Fruit fly (Drosophila melanogaster) whole organism, embryonic: ENCODE measurements around the gene mRpL14.

Experiments used
- Asciz ChIP-seq: fragments of 200-800 bp; sonication (Bioruptor generic); optimal IDR thresholded peaks from 2 replicates; lab custom pipeline; 2017; ENCODE audit warnings: missing biosample characterization, mild to moderate bottlenecking, missing genetic modification characterization, missing genetic modification reagents
- Atf6 ChIP-seq: fragments of 200-800 bp; sonication (Bioruptor generic); IDR thresholded peaks from 2 replicates; pipeline ENCODE4 v1.3.6; 2022; ENCODE audit warnings: missing biosample characterization, missing genetic modification characterization
- C15 ChIP-seq: fragments of 200-800 bp; sonication (Bioruptor generic); IDR thresholded peaks from 3 replicates; pipeline ENCODE4 v1.3.6; 2022; ENCODE audit warnings: missing biosample characterization, missing genetic modification characterization
- CG10209 ChIP-seq: fragments of 200-800 bp; sonication (Bioruptor generic); optimal IDR thresholded peaks from 3 replicates; lab custom pipeline; 2017; ENCODE audit warnings: missing biosample characterization, mild to moderate bottlenecking, missing genetic modification characterization, missing genetic modification reagents
- CG1024 ChIP-seq: fragments of 200-800 bp; sonication (Bioruptor generic); IDR thresholded peaks from 2 replicates; pipeline ENCODE4 v1.3.6; 2022; ENCODE audit warnings: missing biosample characterization, missing genetic modification characterization
- CG10366 ChIP-seq: fragments of 200-800 bp; sonication (Bioruptor generic); IDR thresholded peaks from 2 replicates; pipeline ENCODE4 v1.3.6; 2022; ENCODE audit warnings: missing biosample characterization, missing genetic modification characterization
- CG11560 ChIP-seq: fragments of 200-800 bp; sonication (Bioruptor generic); IDR thresholded peaks from 3 replicates; pipeline ENCODE4 v1.3.6; 2022; ENCODE audit warnings: missing biosample characterization, missing genetic modification characterization
- CG14441 ChIP-seq: fragments of 200-800 bp; sonication (Bioruptor generic); IDR thresholded peaks from 2 replicates; pipeline ENCODE4 v1.3.6; 2022; ENCODE audit warnings: missing biosample characterization, missing genetic modification characterization
- CG14667 ChIP-seq: fragments of 200-800 bp; sonication (Bioruptor generic); IDR thresholded peaks from 2 replicates; pipeline ENCODE4 v1.3.6; 2022; ENCODE audit warnings: missing biosample characterization, missing genetic modification characterization
- CG14710 ChIP-seq: fragments of 200-800 bp; sonication (Bioruptor generic); optimal IDR thresholded peaks from 3 replicates; lab custom pipeline; 2019; ENCODE audit warnings: missing biosample characterization, mild to moderate bottlenecking, missing genetic modification characterization, moderate library complexity
- CG15011 ChIP-seq: fragments of 200-800 bp; sonication (Bioruptor generic); optimal IDR thresholded peaks from 3 replicates; lab custom pipeline; 2018; ENCODE audit warnings: missing biosample characterization, mild to moderate bottlenecking, missing genetic modification characterization
- CG1602 ChIP-seq: fragments of 200-800 bp; sonication (Bioruptor generic); optimal IDR thresholded peaks from 3 replicates; lab custom pipeline; 2016; ENCODE audit warnings: missing biosample characterization, missing genetic modification characterization
- CG18619 ChIP-seq: fragments of 200-800 bp; sonication (Bioruptor generic); optimal IDR thresholded peaks from 3 replicates; lab custom pipeline; 2017; ENCODE audit warnings: missing biosample characterization, mild to moderate bottlenecking, missing genetic modification characterization
- CG2678 ChIP-seq: fragments of 200-800 bp; sonication (Bioruptor generic); optimal IDR thresholded peaks from 3 replicates; lab custom pipeline; 2019; ENCODE audit warnings: missing biosample characterization, mild to moderate bottlenecking, missing genetic modification characterization, moderate library complexity
- CG31441 ChIP-seq: fragments of 200-800 bp; sonication (Bioruptor generic); IDR thresholded peaks from 2 replicates; pipeline ENCODE4 v1.3.6; 2022; ENCODE audit warnings: missing biosample characterization, missing genetic modification characterization
- CG32767 ChIP-seq: fragments of 200-800 bp; sonication (Bioruptor generic); IDR thresholded peaks from 2 replicates; pipeline ENCODE4 v1.3.6; 2022; ENCODE audit warnings: missing biosample characterization, missing genetic modification characterization
- CG34422 ChIP-seq: fragments of 200-800 bp; sonication (Bioruptor generic); IDR thresholded peaks from 3 replicates; pipeline ENCODE4 v1.3.6; 2022; ENCODE audit warnings: missing biosample characterization, missing genetic modification characterization
- CG5245 ChIP-seq: fragments of 200-800 bp; sonication (Bioruptor generic); optimal IDR thresholded peaks from 3 replicates; lab custom pipeline; 2016; ENCODE audit warnings: missing biosample characterization, missing genetic modification characterization
- CG6175 ChIP-seq: fragments of 200-800 bp; sonication (Bioruptor generic); IDR thresholded peaks from 3 replicates; pipeline ENCODE4 v1.3.6; 2022; ENCODE audit warnings: missing biosample characterization, missing genetic modification characterization
- CG8359 ChIP-seq: fragments of 200-800 bp; sonication (Bioruptor generic); optimal IDR thresholded peaks from 2 replicates; lab custom pipeline; 2017; ENCODE audit warnings: missing biosample characterization, mild to moderate bottlenecking, missing genetic modification characterization, borderline replicate concordance
- CG9215 ChIP-seq: fragments of 200-800 bp; sonication (Bioruptor generic); IDR thresholded peaks from 2 replicates; pipeline ENCODE4 v1.3.6; 2022; ENCODE audit warnings: missing biosample characterization, missing genetic modification characterization
- CG9932 ChIP-seq: fragments of 200-800 bp; sonication (Bioruptor generic); IDR thresholded peaks from 2 replicates; pipeline ENCODE4 v1.3.6; 2022; ENCODE audit warnings: missing biosample characterization, missing genetic modification characterization
- D19B ChIP-seq: fragments of 200-800 bp; sonication (Bioruptor generic); optimal IDR thresholded peaks from 2 replicates; lab custom pipeline; 2017; ENCODE audit warnings: missing biosample characterization, mild to moderate bottlenecking, missing genetic modification characterization
- HLH3B ChIP-seq: fragments of 200-800 bp; sonication (Bioruptor generic); IDR thresholded peaks from 2 replicates; pipeline ENCODE4 v1.3.6; 2022; ENCODE audit warnings: missing biosample characterization, missing genetic modification characterization
- NK7.1 ChIP-seq: fragments of 200-800 bp; sonication (Bioruptor generic); optimal IDR thresholded peaks from 3 replicates; lab custom pipeline; 2016; ENCODE audit warnings: missing biosample characterization, missing genetic modification characterization
- Nf-YC ChIP-seq: fragments of 200-800 bp; optimal IDR thresholded peaks from 3 replicates; lab custom pipeline; 2019; ENCODE audit warnings: missing biosample characterization, mild to moderate bottlenecking, missing genetic modification characterization, moderate library complexity
- Oli ChIP-seq: fragments of 200-800 bp; sonication (Bioruptor generic); optimal IDR thresholded peaks from 2 replicates; lab custom pipeline; 2018; ENCODE audit warnings: missing biosample characterization, mild to moderate bottlenecking, missing genetic modification characterization, moderate library complexity
- Optix ChIP-seq: fragments of 200-800 bp; sonication (Bioruptor generic); IDR thresholded peaks from 3 replicates; pipeline ENCODE4 v1.3.6; 2022; ENCODE audit warnings: missing biosample characterization, missing genetic modification characterization
- Rx ChIP-seq: fragments of 200-800 bp; sonication (Bioruptor generic); IDR thresholded peaks from 2 replicates; pipeline ENCODE4 v1.3.6; 2022; ENCODE audit warnings: missing biosample characterization, missing genetic modification characterization
- Six4 ChIP-seq: fragments of 200-800 bp; sonication (Bioruptor generic); optimal IDR thresholded peaks from 2 replicates; lab custom pipeline; 2016; ENCODE audit warnings: missing biosample characterization, missing genetic modification characterization
- Ssrp ChIP-seq: fragments of 200-800 bp; sonication (Bioruptor generic); optimal IDR thresholded peaks from 2 replicates; lab custom pipeline; 2018; ENCODE audit warnings: missing biosample characterization, mild to moderate bottlenecking, missing genetic modification characterization, moderate library complexity
- bbx ChIP-seq: fragments of 200-800 bp; sonication (Bioruptor generic); IDR thresholded peaks from 2 replicates; pipeline ENCODE4 v1.3.6; 2022; ENCODE audit warnings: missing biosample characterization, missing genetic modification characterization; ENCODE audit not compliant: partially characterized antibody
- chm ChIP-seq: fragments of 200-800 bp; sonication (Bioruptor generic); IDR thresholded peaks from 2 replicates; pipeline ENCODE4 v1.3.6; 2022; ENCODE audit warnings: missing biosample characterization, missing genetic modification characterization
- croc ChIP-seq: fragments of 200-800 bp; sonication (Bioruptor generic); conservative IDR thresholded peaks from 3 replicates; pipeline ENCODE4 v1.3.6; 2022; ENCODE audit warnings: missing biosample characterization, missing genetic modification characterization
- eve ChIP-seq, 2 experiments: fragments of >200 bp; optimal IDR thresholded peaks; 2 replicates each; lab custom pipeline; 2017; ENCODE audit warnings: missing biosample characterization in 2 of 2, missing genetic modification characterization in 2 of 2
- ewg ChIP-seq: fragments of 200-800 bp; sonication (Bioruptor generic); optimal IDR thresholded peaks from 3 replicates; lab custom pipeline; 2017; ENCODE audit warnings: mild to moderate bottlenecking, missing biosample characterization, missing genetic modification reagents, missing genetic modification characterization
- fd102C ChIP-seq: fragments of 200-800 bp; sonication (Bioruptor generic); optimal IDR thresholded peaks from 2 replicates; lab custom pipeline; 2018; ENCODE audit warnings: missing biosample characterization, mild to moderate bottlenecking, missing genetic modification characterization, moderate library complexity
- oc ChIP-seq: fragments of 200-800 bp; sonication (Bioruptor generic); optimal IDR thresholded peaks from 2 replicates; lab custom pipeline; 2018; ENCODE audit warnings: missing biosample characterization, mild to moderate bottlenecking, missing genetic modification characterization, moderate library complexity
- odd ChIP-seq: fragments of 200-800 bp; sonication (Bioruptor generic); optimal IDR thresholded peaks from 2 replicates; lab custom pipeline; 2017; ENCODE audit warnings: missing biosample characterization, mild to moderate bottlenecking, missing genetic modification characterization
- pan ChIP-seq, 4 experiments: fragments of >200 bp in 3 of 4; fragments of 200-800 bp in 1 of 4; sonication (Bioruptor generic) in 1 of 4; optimal IDR thresholded peaks in 3 of 4; IDR thresholded peaks in 1 of 4; 2 replicates each; pipeline versions ENCODE4 v1.3.6 to Lab custom; 2017 to 2022; ENCODE audit warnings: missing biosample characterization in 2 of 4, missing genetic modification characterization in 2 of 4, mixed read lengths in 1 of 4
- pita ChIP-seq: fragments of 200-800 bp; sonication (Bioruptor generic); optimal IDR thresholded peaks from 2 replicates; lab custom pipeline; 2017; ENCODE audit warnings: missing biosample characterization, mild to moderate bottlenecking, missing genetic modification characterization
- prd ChIP-seq, 3 experiments: fragments of >200 bp in 2 of 3; fragments of 200-800 bp in 1 of 3; sonication (Bioruptor generic) in 1 of 3; optimal IDR thresholded peaks in 2 of 3; IDR thresholded peaks in 1 of 3; 2 replicates in 2 of 3; 3 replicates in 1 of 3; pipeline versions ENCODE4 v1.3.6 to Lab custom; 2017 to 2022; ENCODE audit warnings: missing biosample characterization in 1 of 3, missing genetic modification characterization in 1 of 3
- sens ChIP-seq: fragments of 200-800 bp; sonication (Bioruptor generic); peaks from one replicate; lab custom pipeline; 2016; ENCODE audit warnings: missing biosample characterization, missing genetic modification characterization
- sob ChIP-seq: fragments of 200-800 bp; sonication (Bioruptor generic); IDR thresholded peaks from 2 replicates; pipeline ENCODE4 v1.3.6; 2022; ENCODE audit warnings: missing biosample characterization, missing genetic modification characterization
- sr ChIP-seq: fragments of 200-800 bp; sonication (Bioruptor generic); IDR thresholded peaks from 3 replicates; pipeline ENCODE4 v1.3.6; 2022; ENCODE audit warnings: missing biosample characterization, missing genetic modification characterization
- tgo ChIP-seq: fragments of 200-800 bp; sonication (Bioruptor generic); IDR thresholded peaks from 3 replicates; pipeline ENCODE4 v1.3.6; 2022; ENCODE audit warnings: missing biosample characterization, missing genetic modification characterization
- trem ChIP-seq: fragments of 200-800 bp; optimal IDR thresholded peaks from 3 replicates; lab custom pipeline; 2019; ENCODE audit warnings: missing biosample characterization, mild to moderate bottlenecking, missing genetic modification characterization, moderate library complexity
- ttk ChIP-seq: fragments of 200-800 bp; sonication (Bioruptor generic); IDR thresholded peaks from 2 replicates; pipeline ENCODE4 v2.1.2; 2022; ENCODE audit warnings: missing biosample characterization, missing genetic modification characterization
- usp ChIP-seq: fragments of >200 bp; optimal IDR thresholded peaks from 2 replicates; lab custom pipeline; 2017; ENCODE audit warnings: missing biosample characterization, missing genetic modification characterization
- z ChIP-seq: fragments of 200-800 bp; sonication (Bioruptor generic); IDR thresholded peaks from 3 replicates; pipeline ENCODE4 v1.3.6; 2022; ENCODE audit warnings: missing biosample characterization, missing genetic modification characterization

mRpL14 gene

dm6 chrX:2318369-2318768 lies 26.1 kb downstream of the mRpL14 start (continued):
- peak; percentile 76 for TF ChIP-seq tgo (GFP tag; lab: Robert Waterston, UW)
- TF ChIP-seq oc (tag; lab: Kevin White, UChicago): peak; percentile 72
- peak; percentile 85 for TF ChIP-seq D19B (GFP tag; lab: Kevin White, UChicago)
- TF ChIP-seq CG18619 (GFP tag; lab: Kevin White, UChicago): peak; percentile 10
- TF ChIP-seq HLH3B (GFP tag; lab: Robert Waterston, UW): peak; percentile 57
- TF ChIP-seq bbx (GFP tag; lab: Robert Waterston, UW): no peak
- peak in 1 of 2 experiments; percentile 21 for TF ChIP-seq eve (GFP tag; optimal IDR thresholded peaks at IDR 0.05; lab: Kevin White, UChicago)
- TF ChIP-seq Oli: peak; percentile 48
- peak; percentile 75 for TF ChIP-seq Rx (GFP tag; lab: Robert Waterston, UW)
- peak; percentile 81 for TF ChIP-seq croc (GFP tag; lab: Robert Waterston, UW)
- TF ChIP-seq trem (tag; lab: Kevin White, UChicago): peak; percentile 20
- 0 out of 3 replicates have a peak, but pooled peaks have one; percentile 10 for TF ChIP-seq sr (GFP tag; lab: Robert Waterston, UW)
- no peak for TF ChIP-seq CG15011
- TF ChIP-seq Nf-YC (tag; lab: Kevin White, UChicago): no peak
- peak; percentile 16 for TF ChIP-seq CG8359
- TF ChIP-seq ewg (GFP tag; lab: Kevin White, UChicago): peak; percentile 37
- TF ChIP-seq prd (optimal IDR thresholded peaks at IDR 0.05; lab: Kevin White, UChicago): no peak
- TF ChIP-seq prd (GFP tag; IDR thresholded peaks at IDR 0.05; lab: Robert Waterston, UW): peak; percentile 91
- peak; percentile 44 for TF ChIP-seq CG2678 (tag; lab: Kevin White, UChicago)
- peak in 1 of 2 experiments; percentile 46 for TF ChIP-seq pan (optimal IDR thresholded peaks at IDR 0.05; lab: Kevin White, UChicago)
- peak in 1 of 2 experiments; percentile 79 for TF ChIP-seq pan (GFP tag; optimal IDR thresholded peaks at IDR 0.05 in 1 of 2, IDR thresholded peaks at IDR 0.05 in 1 of 2)
- peak; percentile 43 for TF ChIP-seq Asciz (GFP tag; lab: Kevin White, UChicago)
- peak; percentile 73 for TF ChIP-seq CG14667
- peak; percentile 49 for TF ChIP-seq CG1024
- TF ChIP-seq CG32767 (GFP tag; lab: Robert Waterston, UW): no peak; the same call in 1 of the 2 replicates
- 0 out of 3 replicates have a peak, but pooled peaks have one; percentile 23 for TF ChIP-seq z
- TF ChIP-seq sob (GFP tag; lab: Robert Waterston, UW): peak; percentile 58; the same call in 1 of the 2 replicates
- peak; percentile 0 for TF ChIP-seq CG5245 (GFP tag; lab: Kevin White, UChicago)
- TF ChIP-seq NK7.1: no peak
- peak; percentile 84 for TF ChIP-seq ttk
- TF ChIP-seq CG9932 (GFP tag; lab: Robert Waterston, UW): 0 out of 2 replicates have a peak, but pooled peaks have one; percentile 8
- no peak for TF ChIP-seq CG6175 (GFP tag; lab: Robert Waterston, UW)
- no peak for TF ChIP-seq pita (GFP tag; lab: Kevin White, UChicago)
- TF ChIP-seq CG34422 (GFP tag; lab: Robert Waterston, UW): peak; percentile 69; the same call in 2 of the 3 replicates
- no peak for TF ChIP-seq fd102C (GFP tag; lab: Kevin White, UChicago)
- TF ChIP-seq C15 (GFP tag; lab: Robert Waterston, UW): peak; percentile 52; the same call in 1 of the 3 replicates
- TF ChIP-seq Optix (GFP tag; lab: Robert Waterston, UW): peak; percentile 78
- peak; percentile 67 for TF ChIP-seq CG11560
- no peak for TF ChIP-seq usp (GFP tag; lab: Kevin White, UChicago)
- TF ChIP-seq CG10209 (GFP tag; lab: Kevin White, UChicago): peak; percentile 36
- peak; percentile 83 for TF ChIP-seq chm (GFP tag; lab: Robert Waterston, UW)
- TF ChIP-seq Six4 (GFP tag; lab: Kevin White, UChicago): peak; percentile 11
- peak; percentile 49 for TF ChIP-seq CG14710 (tag; lab: Kevin White, UChicago)
- TF ChIP-seq CG14441 (GFP tag; lab: Robert Waterston, UW): peak; percentile 74
- peak; percentile 12 for TF ChIP-seq CG1602 (GFP tag; lab: Kevin White, UChicago)
- peak; percentile 57 for TF ChIP-seq CG10366 (GFP tag; lab: Robert Waterston, UW)
- TF ChIP-seq Atf6 (GFP tag; lab: Robert Waterston, UW): no peak
- peak; percentile 73 for TF ChIP-seq CG31441 (GFP tag; lab: Robert Waterston, UW)
- TF ChIP-seq Ssrp (tag; lab: Kevin White, UChicago): peak; percentile 35
- TF ChIP-seq sens (GFP tag; lab: Kevin White, UChicago): peak; percentile 97
- no peak for TF ChIP-seq odd (GFP tag; lab: Kevin White, UChicago)
- peak; percentile 49; the same call in 1 of the 2 replicates for TF ChIP-seq CG9215 (GFP tag; lab: Robert Waterston, UW)
